Worm (Caenorhabditis elegans) whole organism, L4 larva: Measurements from ENCODE around the gene vps-50.

ENCODE experiments used
- D1046.2 ChIP-seq: fragments of 200-800 bp; sonication (Bioruptor generic); IDR thresholded peaks from 2 replicates; pipeline ENCODE4 v1.3.6; 2022; ENCODE audit warnings: missing genetic modification characterization, missing compliant biosample characterization
- F44E2.7 ChIP-seq: fragments of 200-800 bp; sonication (Bioruptor generic); IDR thresholded peaks from 2 replicates; pipeline ENCODE4 v2.1.2; 2022; ENCODE audit warnings: missing genetic modification characterization, missing compliant biosample characterization
- R02D3.7 ChIP-seq: fragments of 150-350 bp; sonication (generic microtip); optimal IDR thresholded peaks from 3 replicates; lab custom pipeline; 2014; ENCODE audit warnings: missing biosample characterization, missing genetic modification characterization
- Y48G9A.11 ChIP-seq: fragments of 200-800 bp; sonication (Bioruptor generic); IDR thresholded peaks from 2 replicates; pipeline ENCODE4 v1.3.6; 2022; ENCODE audit warnings: missing genetic modification reagents, missing genetic modification characterization, missing compliant biosample characterization
- aha-1 ChIP-seq: fragments of 150-350 bp; peaks from one replicate; lab custom pipeline; 2014; ENCODE audit warnings: missing biosample characterization, missing genetic modification characterization
- attf-4 ChIP-seq: sonication (generic microtip); optimal IDR thresholded peaks from 3 replicates; lab custom pipeline; 2017; ENCODE audit warnings: missing biosample characterization, missing genetic modification characterization
- ceh-20 ChIP-seq: fragments of 200-800 bp; sonication (Bioruptor generic); IDR thresholded peaks from 2 replicates; pipeline ENCODE4 v1.3.6; 2022; ENCODE audit warnings: missing genetic modification reagents, missing genetic modification characterization, missing compliant biosample characterization
- daf-8 ChIP-seq: fragments of 200-800 bp; sonication (Bioruptor generic); IDR thresholded peaks from 2 replicates; pipeline ENCODE4 v1.3.6; 2022; ENCODE audit warnings: missing genetic modification characterization, missing compliant biosample characterization
- dpl-1 ChIP-seq: fragments of 150-350 bp; optimal IDR thresholded peaks from 2 replicates; lab custom pipeline; 2014; ENCODE audit warnings: missing biosample characterization, missing genetic modification reagents, missing genetic modification characterization
- fkh-10 ChIP-seq: fragments of 150-350 bp; optimal IDR thresholded peaks from 2 replicates; lab custom pipeline; 2014; ENCODE audit warnings: missing biosample characterization, missing genetic modification reagents, missing genetic modification characterization
- fos-1 ChIP-seq: fragments of 150-350 bp; optimal IDR thresholded peaks from 2 replicates; lab custom pipeline; 2014; ENCODE audit warnings: missing biosample characterization, missing genetic modification characterization
- hif-1 ChIP-seq, 2 experiments: sonication (generic microtip); optimal IDR thresholded peaks; 2 replicates each; lab custom pipeline; 2016 to 2017; ENCODE audit warnings: missing compliant biosample characterization in 2 of 2, missing genetic modification characterization in 2 of 2, missing genetic modification reagents in 2 of 2, missing genotype in 2 of 2, mild to moderate bottlenecking in 1 of 2
- hmg-1.1 ChIP-seq: fragments of 200-800 bp; sonication (Bioruptor generic); IDR thresholded peaks from 2 replicates; pipeline ENCODE4 v1.3.6; 2022; ENCODE audit warnings: missing genetic modification reagents, missing genetic modification characterization, missing compliant biosample characterization
- lin-13 ChIP-seq: fragments of 150-350 bp; optimal IDR thresholded peaks from 2 replicates; lab custom pipeline; 2014; ENCODE audit warnings: missing biosample characterization, missing genetic modification reagents, missing genetic modification characterization
- nhr-102 ChIP-seq: sonication (generic microtip); optimal IDR thresholded peaks from 2 replicates; lab custom pipeline; 2016; ENCODE audit warnings: mild to moderate bottlenecking, missing genetic modification characterization, moderate library complexity, missing compliant biosample characterization
- nhr-237 ChIP-seq: sonication (generic microtip); optimal IDR thresholded peaks from 2 replicates; lab custom pipeline; 2017; ENCODE audit warnings: missing biosample characterization, missing genetic modification characterization
- nhr-42 ChIP-seq: fragments of 200-800 bp; sonication (Bioruptor generic); IDR thresholded peaks from 2 replicates; pipeline ENCODE4 v1.3.6; 2022; ENCODE audit warnings: missing genetic modification characterization, missing compliant biosample characterization
- nhr-48 ChIP-seq: sonication (generic microtip); optimal IDR thresholded peaks from 2 replicates; lab custom pipeline; 2016; ENCODE audit warnings: mild to moderate bottlenecking, missing genetic modification characterization, missing compliant biosample characterization
- nhr-6 ChIP-seq: fragments of 150-350 bp; optimal IDR thresholded peaks from 2 replicates; lab custom pipeline; 2014; ENCODE audit warnings: missing biosample characterization, missing genetic modification characterization
- set-16 ChIP-seq: fragments of 200-800 bp; sonication (Bioruptor generic); IDR thresholded peaks from 2 replicates; pipeline ENCODE4 v1.3.6; 2022; ENCODE audit warnings: missing genetic modification reagents, missing genetic modification characterization, missing compliant biosample characterization
- snpc-4 ChIP-seq: fragments of 150-350 bp; optimal IDR thresholded peaks from 2 replicates; lab custom pipeline; 2014; ENCODE audit warnings: missing biosample characterization, missing genetic modification characterization
- tag-97 ChIP-seq: fragments of 200-800 bp; sonication (Bioruptor generic); IDR thresholded peaks from 2 replicates; pipeline ENCODE4 v1.3.6; 2022; ENCODE audit warnings: missing genetic modification characterization, missing compliant biosample characterization
- tra-1 ChIP-seq: fragments of 200-800 bp; sonication (Bioruptor generic); IDR thresholded peaks from 2 replicates; pipeline ENCODE4 v1.3.6; 2022; ENCODE audit warnings: missing genetic modification reagents, missing genetic modification characterization, missing compliant biosample characterization
- unc-62 ChIP-seq, 3 experiments: fragments of 150-350 bp in 1 of 3; sonication (generic microtip); optimal IDR thresholded peaks in 2 of 3; peaks in 1 of 3; 1 replicate in 1 of 3; 2 replicates in 2 of 3; lab custom pipeline; 2014 to 2017; ENCODE audit warnings: missing biosample characterization in 3 of 3, missing genetic modification characterization in 3 of 3, missing genetic modification reagents in 3 of 3, missing genotype in 1 of 3
- zip-11 ChIP-seq: fragments of 200-800 bp; sonication (Bioruptor generic); IDR thresholded peaks from 2 replicates; pipeline ENCODE4 v1.3.6; 2022; ENCODE audit warnings: missing genetic modification characterization, missing compliant biosample characterization
- zip-2 ChIP-seq: fragments of 150-350 bp; optimal IDR thresholded peaks from 2 replicates; lab custom pipeline; 2014; ENCODE audit warnings: missing biosample characterization, missing genetic modification characterization

vps-50 gene

DNA sequence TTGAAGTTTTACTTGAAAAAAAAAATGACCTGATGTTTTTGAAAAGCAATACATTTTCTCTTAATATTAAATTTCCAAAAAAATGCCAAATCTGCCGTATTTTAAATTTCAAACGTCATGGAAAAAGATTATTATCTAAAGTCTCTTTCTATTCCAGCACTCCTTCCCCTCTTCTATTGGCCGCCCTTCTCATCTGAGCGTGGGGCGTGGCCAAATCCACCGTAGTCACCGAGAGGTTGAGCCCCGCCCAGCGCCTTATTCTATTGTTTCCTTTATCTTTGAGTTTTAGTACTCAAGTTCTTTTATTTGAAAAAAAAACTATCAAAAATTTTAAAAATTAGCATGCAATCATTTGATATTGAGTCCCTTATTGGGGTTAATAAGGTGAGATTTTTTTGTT lies 51.1 kb downstream of the vps-50 start, which contains the start of gene vab-7:
vab-7 (plus strand) TSS at position 301 of the 400 bp plus-strand sequence.
- no peak for TF ChIP-seq nhr-48 (tag; lab: Kevin White, UChicago)
- TF ChIP-seq R02D3.7 (tag; lab: Kevin White, UChicago), result no peak
- TF ChIP-seq nhr-102 (tag; lab: Kevin White, UChicago), result no peak
- TF ChIP-seq daf-8 (GFP tag; lab: Robert Waterston, UW), result no peak
- no peak for TF ChIP-seq D1046.2 (GFP tag; lab: Robert Waterston, UW)
- TF ChIP-seq lin-13, result no peak
- TF ChIP-seq nhr-6 (tag; lab: Kevin White, UChicago), result no peak
- TF ChIP-seq fkh-10 (GFP tag; lab: Kevin White, UChicago), result no peak
- no peak for TF ChIP-seq tag-97 (GFP tag; lab: Robert Waterston, UW)
- no peak for TF ChIP-seq zip-2 (tag; lab: Kevin White, UChicago)
- TF ChIP-seq ceh-20 (GFP tag; lab: Robert Waterston, UW), result no peak
- TF ChIP-seq Y48G9A.11 (GFP tag; lab: Robert Waterston, UW), result no peak
- TF ChIP-seq attf-4 (tag; lab: Kevin White, UChicago), result no peak
- TF ChIP-seq, all 104 proteins: peak for 0

DNA sequence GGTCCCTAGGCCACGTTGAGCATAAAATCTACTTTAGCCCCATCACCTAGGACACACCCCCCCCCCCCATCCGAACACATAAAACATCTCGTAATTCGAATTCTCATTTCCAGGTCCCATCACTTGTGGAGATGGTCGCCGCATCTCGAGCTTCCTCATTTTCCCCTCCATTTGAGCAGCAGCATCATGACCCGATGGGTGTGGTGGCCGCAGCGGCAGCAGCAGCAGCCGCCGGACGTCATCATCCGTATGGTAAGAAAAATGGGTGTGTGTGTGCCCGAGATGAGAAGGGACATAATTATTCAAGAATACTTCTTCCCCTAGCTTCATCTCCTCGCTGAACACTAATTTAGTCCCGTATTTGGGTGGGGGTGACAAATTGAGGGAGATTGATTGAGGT lies 52.5 kb downstream of the vps-50 start:
- TF ChIP-seq dpl-1 (no peak), tra-1 (GFP tag; lab: Robert Waterston, UW) (no peak), hif-1 (tag; optimal IDR thresholded peaks at IDR 0.05; lab: Kevin White, UChicago) (no peak), set-16 (GFP tag; lab: Robert Waterston, UW) (peak; percentile 68)

DNA sequence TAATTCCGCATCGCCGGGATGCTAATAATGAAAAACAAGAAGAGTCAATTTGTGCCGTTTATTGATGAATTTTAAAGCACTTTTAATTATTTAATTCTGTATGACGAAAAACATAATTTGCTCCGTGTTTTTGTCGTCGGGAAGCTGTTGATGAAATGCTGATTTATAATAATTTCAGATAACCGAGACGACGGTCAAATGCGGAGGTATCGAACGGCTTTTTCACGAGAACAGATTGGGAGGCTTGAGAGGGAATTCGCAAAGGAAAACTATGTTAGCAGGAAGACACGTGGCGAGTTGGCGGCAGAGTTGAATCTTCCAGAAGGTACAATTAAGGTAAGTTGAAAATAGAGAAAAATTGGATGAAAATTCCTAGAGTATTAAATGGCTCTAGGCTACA lies 54.5 kb downstream of the vps-50 start:
- TF ChIP-seq hmg-1.1 (no peak), F44E2.7 (GFP tag; lab: Robert Waterston, UW) (no peak), nhr-42 (GFP tag; lab: Robert Waterston, UW) (no peak), aha-1 (tag; lab: Kevin White, UChicago) (peak; percentile 1), zip-11 (GFP tag; lab: Robert Waterston, UW) (no peak), nhr-102 (tag; lab: Kevin White, UChicago) (no peak), nhr-237 (tag; lab: Kevin White, UChicago) (no peak), unc-62 (GFP tag; optimal IDR thresholded peaks at IDR 0.05 in 1 of 2; lab: Kevin White, UChicago) (peak in 1 of 2 experiments; percentile 96), unc-62 (tag; optimal IDR thresholded peaks at IDR 0.05; lab: Kevin White, UChicago) (no peak), fos-1 (no peak), snpc-4 (tag; lab: Kevin White, UChicago) (no peak)
